Worm (Caenorhabditis elegans): ENCODE data around the gene F41H10.1.

F41H10.1 gene

DNA sequence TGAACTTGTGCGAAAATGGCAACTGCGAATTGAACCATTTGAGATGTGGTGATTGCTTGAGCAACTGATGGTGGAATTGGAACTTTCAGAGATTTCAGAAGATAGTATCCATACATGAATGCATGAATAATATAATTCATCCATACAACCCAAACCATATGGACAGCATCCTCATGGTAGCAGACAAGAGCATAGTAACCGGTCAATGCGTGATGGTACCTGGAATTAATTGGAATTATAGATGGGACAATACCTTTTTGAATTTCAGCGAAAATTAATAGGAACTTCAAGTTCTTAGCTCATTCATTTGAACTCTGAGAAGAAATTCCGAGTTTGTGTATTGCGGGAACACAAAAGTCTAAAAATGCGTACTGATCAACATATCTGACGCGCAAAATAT lies 7.8 kb upstream of the F41H10.1 start:
- TF ChIP-seq ceh-6 (GFP tag; optimal IDR thresholded peaks at IDR 0.05) (no peak), ceh-22 (tag; optimal IDR thresholded peaks at IDR 0.05) (no peak), ceh-18 (tag; optimal IDR thresholded peaks at IDR 0.05) (no peak), K02D7.2 (tag; optimal IDR thresholded peaks at IDR 0.05) (no peak), nfya-1 (tag; optimal IDR thresholded peaks at IDR 0.05) (no peak)

DNA sequence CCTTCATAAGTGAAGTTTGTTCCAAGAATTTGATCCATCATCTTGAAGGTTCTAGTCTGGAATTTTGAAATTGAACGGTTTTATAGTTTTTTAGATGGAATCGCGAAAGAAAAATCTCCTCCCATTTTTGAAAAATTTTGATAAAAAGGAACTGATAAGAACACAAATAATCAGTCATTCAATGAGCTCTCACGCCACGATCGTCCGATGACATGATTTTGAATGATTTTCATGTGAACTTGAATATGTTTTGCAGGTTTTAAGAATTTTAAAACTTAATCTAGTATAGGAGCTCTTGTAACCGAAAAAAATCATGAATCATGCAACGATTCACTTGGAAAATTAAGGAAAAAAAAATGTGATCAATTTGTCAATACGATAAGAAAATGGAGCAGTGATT lies 5.6 kb upstream of the F41H10.1 start, which contains the start of gene elo-5:
Gene elo-5 (minus strand): TSS at position 56 of the 400 bp plus-strand sequence.
- TF ChIP-seq sox-4 (tag; optimal IDR thresholded peaks at IDR 0.05) (no peak), elt-2 (tag; optimal IDR thresholded peaks at IDR 0.05) (peak; percentile 39), lim-6 (tag; optimal IDR thresholded peaks at IDR 0.05) (no peak)

DNA sequence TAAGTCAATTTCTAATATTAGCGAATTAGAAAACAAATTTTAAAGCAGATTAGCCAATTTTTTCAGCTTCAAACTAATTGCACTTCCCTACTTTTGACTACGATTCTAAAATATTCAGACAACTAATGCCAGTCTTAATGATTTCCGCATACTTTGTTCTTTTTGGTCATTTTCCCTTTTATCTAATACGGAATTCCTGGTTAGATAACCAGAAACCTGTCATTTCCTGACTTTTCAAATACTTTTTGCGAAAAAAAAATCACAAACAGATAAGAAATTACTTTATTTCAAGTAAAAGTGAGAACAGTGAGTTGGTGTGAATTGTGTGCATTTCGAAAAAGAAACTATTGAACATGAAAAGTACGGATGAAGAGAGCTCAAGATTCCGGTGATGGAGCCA lies 2.6 kb upstream of the F41H10.1 start:
- TF ChIP-seq zip-5 (tag; optimal IDR thresholded peaks at IDR 0.05), result no peak
- no peak for TF ChIP-seq fax-1 (tag; optimal IDR thresholded peaks at IDR 0.05)
- TF ChIP-seq sdc-2 (tag; optimal IDR thresholded peaks at IDR 0.05), result no peak
- TF ChIP-seq ceh-24 (tag; optimal IDR thresholded peaks at IDR 0.05), result no peak
- TF ChIP-seq tbx-7 (tag; optimal IDR thresholded peaks at IDR 0.05), result no peak
- TF ChIP-seq hlh-30 (tag; optimal IDR thresholded peaks at IDR 0.05; ENCODE audit: insufficient read depth), result no peak
- no peak for TF ChIP-seq ceh-6 (GFP tag; optimal IDR thresholded peaks at IDR 0.05)
- no peak for TF ChIP-seq unc-55 (GFP tag; optimal IDR thresholded peaks at IDR 0.05)
- TF ChIP-seq syd-9 (tag; optimal IDR thresholded peaks at IDR 0.05), result no peak
- TF ChIP-seq T23F11.4 (GFP tag; optimal IDR thresholded peaks at IDR 0.05), result no peak
- no peak for TF ChIP-seq pha-4 (tag; optimal IDR thresholded peaks at IDR 0.05)
- TF ChIP-seq ceh-30 (tag; optimal IDR thresholded peaks at IDR 0.05), result no peak
- no peak for TF ChIP-seq ahr-1 (tag; optimal IDR thresholded peaks at IDR 0.05)
- no peak for TF ChIP-seq ttx-3 (tag; optimal IDR thresholded peaks at IDR 0.05)
- no peak for TF ChIP-seq unc-42 (tag; optimal IDR thresholded peaks at IDR 0.05)
- no peak for TF ChIP-seq nfya-1 (tag; optimal IDR thresholded peaks at IDR 0.05)
- TF ChIP-seq F13H6.1 (tag; optimal IDR thresholded peaks at IDR 0.05), result no peak
- no peak for TF ChIP-seq dve-1 (tag; optimal IDR thresholded peaks at IDR 0.05)
- no peak for TF ChIP-seq eyg-1 (tag; optimal IDR thresholded peaks at IDR 0.05)

DNA sequence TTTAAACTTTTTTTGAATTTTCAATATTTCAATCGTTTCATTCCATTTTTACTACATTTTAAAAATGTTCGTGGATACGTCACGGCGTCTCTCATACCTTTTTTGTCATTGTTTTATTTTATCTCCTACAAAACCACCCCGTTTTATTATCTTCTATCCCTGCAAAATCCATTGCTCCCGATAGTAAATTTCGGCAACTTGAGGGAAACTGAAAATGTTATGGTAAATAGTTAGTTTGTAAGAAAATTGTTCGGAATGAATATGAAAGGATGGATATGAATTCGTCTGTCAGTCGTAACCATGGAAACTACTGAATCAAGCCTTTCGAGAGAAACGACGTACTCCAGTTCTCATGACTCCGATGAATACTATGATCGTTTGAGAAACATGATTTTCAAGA lies 1.4 kb upstream of the F41H10.1 start, which contains the start of gene F41H10.2:
Gene F41H10.2 (plus strand): TSS at position 301 of the 400 bp plus-strand sequence.
- TF ChIP-seq unc-55 (GFP tag; optimal IDR thresholded peaks at IDR 0.05) (no peak), ztf-16 (tag; optimal IDR thresholded peaks at IDR 0.05) (no peak), hlh-6 (tag; optimal IDR thresholded peaks at IDR 0.05) (no peak)

DNA sequence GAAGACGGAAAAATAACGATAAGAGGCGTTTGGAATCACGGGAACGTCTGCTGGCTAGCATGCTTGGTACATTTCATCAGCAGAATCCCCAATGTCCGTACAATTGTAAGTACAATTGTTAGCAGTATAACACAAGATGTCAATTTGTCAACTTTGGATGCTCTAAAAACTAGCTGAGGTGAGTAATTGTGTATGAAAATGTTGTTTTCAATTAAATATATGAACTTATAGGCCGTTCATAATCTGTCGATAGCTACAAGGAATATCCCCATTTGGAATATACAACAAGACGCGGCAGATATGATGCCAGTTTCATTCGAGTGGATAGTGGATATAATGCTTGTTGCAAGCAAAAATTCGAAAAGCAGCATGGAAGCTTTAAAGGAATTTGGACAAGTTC lies 2.3 kb downstream of the F41H10.1 start, which contains the start of gene F41H10.12:
Gene F41H10.12 (plus strand): TSS at position 301 of the 400 bp plus-strand sequence.
- TF ChIP-seq dve-1 (tag; optimal IDR thresholded peaks at IDR 0.05), result no peak
- TF ChIP-seq unc-42 (tag; optimal IDR thresholded peaks at IDR 0.05), result no peak
- TF ChIP-seq unc-86 (tag; optimal IDR thresholded peaks at IDR 0.05), result no peak
- no peak for TF ChIP-seq hlh-15 (tag; optimal IDR thresholded peaks at IDR 0.05)
- TF ChIP-seq lin-11 (tag; optimal IDR thresholded peaks at IDR 0.05), result no peak
- TF ChIP-seq pax-1 (tag; optimal IDR thresholded peaks at IDR 0.05), result no peak
- no peak for TF ChIP-seq ceh-48 (tag; optimal IDR thresholded peaks at IDR 0.05)
- no peak for TF ChIP-seq nfya-1 (tag; optimal IDR thresholded peaks at IDR 0.05)
- TF ChIP-seq fax-1 (tag; optimal IDR thresholded peaks at IDR 0.05), result no peak
- TF ChIP-seq K09A11.1 (tag; optimal IDR thresholded peaks at IDR 0.05; ENCODE audit: insufficient read depth), result no peak
- TF ChIP-seq eyg-1 (tag; optimal IDR thresholded peaks at IDR 0.05), result no peak
- no peak for TF ChIP-seq syd-9 (tag; optimal IDR thresholded peaks at IDR 0.05)
- TF ChIP-seq mec-3 (tag; optimal IDR thresholded peaks at IDR 0.05; ENCODE audit: borderline replicate concordance), result no peak
- no peak for TF ChIP-seq F13H6.1 (tag; optimal IDR thresholded peaks at IDR 0.05)
- TF ChIP-seq unc-55 (GFP tag; optimal IDR thresholded peaks at IDR 0.05), result no peak
- no peak for TF ChIP-seq ceh-34 (tag; optimal IDR thresholded peaks at IDR 0.05)
- TF ChIP-seq ahr-1 (tag; optimal IDR thresholded peaks at IDR 0.05), result no peak
- no peak for TF ChIP-seq ceh-2 (tag; optimal IDR thresholded peaks at IDR 0.05)
- TF ChIP-seq ceh-6 (GFP tag; optimal IDR thresholded peaks at IDR 0.05), result no peak
- TF ChIP-seq sox-4 (tag; optimal IDR thresholded peaks at IDR 0.05), result no peak
